Worm (Caenorhabditis elegans) whole organism, young adult: ENCODE data around the gene R05G6.10.

Experiments
- Y56A3A.18 ChIP-seq: fragments of 200-800 bp; sonication (Bioruptor generic); IDR thresholded peaks from 2 replicates; pipeline ENCODE4 v1.3.6; 2022; ENCODE audit warnings: missing genetic modification reagents, missing genetic modification characterization, missing compliant biosample characterization
- attf-5 ChIP-seq: fragments of 200-800 bp; sonication (Bioruptor generic); optimal IDR thresholded peaks from 2 replicates; lab custom pipeline; 2018; ENCODE audit warnings: mild to moderate bottlenecking, missing genetic modification characterization, missing compliant biosample characterization
- pha-4 ChIP-seq: fragments of 150-350 bp; sonication (generic microtip); optimal IDR thresholded peaks from 2 replicates; lab custom pipeline; 2014; ENCODE audit warnings: missing biosample characterization, missing genetic modification reagents, missing genetic modification characterization
- unc-62 ChIP-seq: fragments of 150-350 bp; optimal IDR thresholded peaks from 2 replicates; lab custom pipeline; 2014; ENCODE audit warnings: missing biosample characterization, missing genetic modification reagents, missing genetic modification characterization

- TF ChIP-seq unc-62 (no peak), pha-4 (tag; lab: Kevin White, UChicago) (no peak), Y56A3A.18 (no peak), attf-5 (no peak)
Measured at ce11 chrIV:7486201-7486947, 56.0 kb downstream of the R05G6.10 start, which contains the start of the genes his-61 and his-62.
